Worm (Caenorhabditis elegans) whole organism, midembryonic: ENCODE results near the gene F45B8.5.

Experiments
- cog-1 ChIP-seq: sonication (generic microtip); optimal IDR thresholded peaks from 2 replicates; lab custom pipeline; 2016; ENCODE audit warnings: missing genetic modification characterization, missing compliant biosample characterization
- flt-1 ChIP-seq: fragments of 200-800 bp; sonication (Bioruptor generic); IDR thresholded peaks from 2 replicates; pipeline ENCODE4 v1.3.6; 2022; ENCODE audit warnings: missing genetic modification characterization, missing compliant biosample characterization
- med-1 ChIP-seq: sonication (generic microtip); optimal IDR thresholded peaks from 2 replicates; lab custom pipeline; 2017; ENCODE audit warnings: missing genetic modification characterization, mild to moderate bottlenecking, missing compliant biosample characterization, antibody characterized with exemption, missing genetic modification reagents; ENCODE audit not compliant: insufficient read depth
- ref-1 ChIP-seq: fragments of 200-800 bp; sonication (Bioruptor generic); conservative IDR thresholded peaks from 2 replicates; pipeline ENCODE4 v1.3.6; 2022; ENCODE audit warnings: missing genetic modification reagents, missing genetic modification characterization, missing compliant biosample characterization
- ztf-23 ChIP-seq: fragments of 200-800 bp; sonication (Bioruptor generic); IDR thresholded peaks from 2 replicates; pipeline ENCODE4 v1.3.6; 2022; ENCODE audit warnings: missing genetic modification reagents, missing genetic modification characterization, missing compliant biosample characterization
- ztf-29 ChIP-seq: fragments of 200-800 bp; sonication (Bioruptor generic); IDR thresholded peaks from 2 replicates; pipeline ENCODE4 v1.3.6; 2022; ENCODE audit warnings: missing genetic modification reagents, missing genetic modification characterization, missing compliant biosample characterization

ce11 chrX:14976840-14977534, 11.1 kb downstream of the F45B8.5 start:
- TF ChIP-seq ztf-23 (GFP tag; lab: Robert Waterston, UW) (no peak), ref-1 (GFP tag; lab: Robert Waterston, UW) (no peak), cog-1 (tag; lab: Kevin White, UChicago) (no peak), med-1 (GFP tag; lab: Kevin White, UChicago) (no peak), flt-1 (GFP tag; lab: Robert Waterston, UW) (no peak), ztf-29 (no peak)
